Worm (Caenorhabditis elegans): ENCODE measurements around the gene F44A2.5.

The F44A2.5 gene

ce11 chrV:9336462-9336861, 39.0 kb downstream of the F44A2.5 start, which contains the start of gene coq-6:
coq-6 (plus strand) TSS chrV:9336762.
- TF ChIP-seq nhr-84 (tag; optimal IDR thresholded peaks at IDR 0.05) (no peak), nhr-71 (tag; optimal IDR thresholded peaks at IDR 0.05) (no peak), unc-30 (tag; optimal IDR thresholded peaks at IDR 0.05) (no peak), nhr-11 (tag; optimal IDR thresholded peaks at IDR 0.05) (no peak), sox-4 (tag; optimal IDR thresholded peaks at IDR 0.05) (no peak), dsc-1 (tag; optimal IDR thresholded peaks at IDR 0.05) (no peak), pag-3 (tag; optimal IDR thresholded peaks at IDR 0.05; ENCODE audit: borderline replicate concordance, insufficient read depth) (no peak), pax-3 (tag; optimal IDR thresholded peaks at IDR 0.05) (no peak), lin-39 (tag; optimal IDR thresholded peaks at IDR 0.05) (no peak), unc-98 (GFP tag; IDR thresholded peaks at IDR 0.05) (no peak), ztf-4 (tag; optimal IDR thresholded peaks at IDR 0.05) (no peak), tlp-1 (tag; optimal IDR thresholded peaks at IDR 0.05) (no peak), fkh-8 (tag; optimal IDR thresholded peaks at IDR 0.05) (no peak), xbp-1 (tag; optimal IDR thresholded peaks at IDR 0.05) (no peak), aha-1 (tag; optimal IDR thresholded peaks at IDR 0.05) (no peak), ceh-8 (GFP tag; optimal IDR thresholded peaks at IDR 0.05) (no peak), blmp-1 (tag; optimal IDR thresholded peaks at IDR 0.05) (no peak), lin-13 (GFP tag; optimal IDR thresholded peaks at IDR 0.05) (no peak), alr-1 (tag; optimal IDR thresholded peaks at IDR 0.05; ENCODE audit: borderline replicate concordance) (no peak), nhr-85 (tag) (no peak)

DNA sequence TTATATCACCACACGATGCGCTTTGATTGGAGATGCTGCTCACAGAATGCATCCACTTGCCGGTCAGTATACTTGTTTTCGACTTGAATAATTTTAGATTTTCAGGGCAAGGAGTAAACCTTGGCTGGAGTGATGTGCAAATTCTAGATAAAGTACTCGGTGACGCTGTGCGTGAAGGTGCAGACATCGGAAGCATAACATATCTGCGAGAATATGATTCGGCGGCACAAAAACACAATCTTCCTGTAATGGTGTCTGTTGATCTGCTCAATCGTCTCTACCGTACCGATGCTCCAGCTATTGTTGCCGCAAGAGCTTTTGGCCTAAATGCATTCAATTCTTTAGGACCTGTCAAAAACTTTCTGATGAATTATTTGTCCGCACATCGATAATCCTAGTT, 41.0 kb downstream of the F44A2.5 start:
- TF ChIP-seq fkh-8 (tag; optimal IDR thresholded peaks at IDR 0.05) (peak; percentile 27), nhr-47 (tag; optimal IDR thresholded peaks at IDR 0.05) (peak; percentile 63), ama-1 (optimal IDR thresholded peaks at IDR 0.05) (peak; percentile 86), ztf-4 (tag; optimal IDR thresholded peaks at IDR 0.05) (peak; percentile 15), efl-1 (optimal IDR thresholded peaks at IDR 0.05) (peak; percentile 14 to 22), efl-1 (GFP tag; optimal IDR thresholded peaks at IDR 0.05 in 1 of 2) (peak in 1 of 2 experiments; percentile 0), ets-5 (GFP tag; IDR thresholded peaks at IDR 0.05) (no peak), sup-37 (GFP tag; optimal IDR thresholded peaks at IDR 0.05) (no peak)

DNA sequence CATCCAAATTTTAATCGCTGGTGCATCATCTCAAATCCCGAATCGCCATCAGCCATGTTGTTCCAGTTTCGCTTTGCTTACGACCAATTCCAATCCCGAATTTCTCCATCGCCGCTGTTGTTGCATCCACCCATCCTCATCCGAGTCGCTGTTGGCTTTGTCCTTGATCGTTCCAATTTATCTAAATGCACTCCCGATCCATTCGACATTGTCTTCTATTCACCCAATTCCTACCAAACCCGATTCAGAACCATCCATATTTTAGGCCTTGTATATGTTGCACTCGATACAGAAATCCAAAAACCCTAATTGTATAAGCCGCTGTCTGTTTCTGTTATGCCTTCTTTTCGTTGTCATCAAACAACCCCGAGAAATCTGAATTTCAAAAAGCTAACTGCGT, 42.9 kb downstream of the F44A2.5 start:
- TF ChIP-seq pag-3 (tag; optimal IDR thresholded peaks at IDR 0.05; ENCODE audit: borderline replicate concordance, insufficient read depth), result no peak
- TF ChIP-seq lin-15B (tag; optimal IDR thresholded peaks at IDR 0.05), result no peak
- peak; percentile 3 for TF ChIP-seq unc-86 (tag; optimal IDR thresholded peaks at IDR 0.05)
- TF ChIP-seq xbp-1 (tag; optimal IDR thresholded peaks at IDR 0.05), result no peak
- no peak for TF ChIP-seq nhr-90 (tag; optimal IDR thresholded peaks at IDR 0.05; ENCODE audit: poor library complexity)
- TF ChIP-seq nhr-77 (tag; optimal IDR thresholded peaks at IDR 0.05), result no peak
- TF ChIP-seq aha-1 (tag; optimal IDR thresholded peaks at IDR 0.05), result no peak
- no peak for TF ChIP-seq ces-1 (GFP tag; optimal IDR thresholded peaks at IDR 0.05)
- no peak for TF ChIP-seq unc-130 (tag; optimal IDR thresholded peaks at IDR 0.05)
- no peak for TF ChIP-seq nhr-237 (tag; optimal IDR thresholded peaks at IDR 0.05)
- no peak for TF ChIP-seq zag-1 (tag; optimal IDR thresholded peaks at IDR 0.05)
- no peak for TF ChIP-seq hlh-4 (tag; optimal IDR thresholded peaks at IDR 0.05)
- peak; percentile 20 for TF ChIP-seq rnt-1 (tag; optimal IDR thresholded peaks at IDR 0.05)
- TF ChIP-seq nhr-12 (tag; optimal IDR thresholded peaks at IDR 0.05), result no peak
- TF ChIP-seq unc-62 (GFP tag; optimal IDR thresholded peaks at IDR 0.05), result no peak
- peak; percentile 23 for TF ChIP-seq nhr-71 (tag; optimal IDR thresholded peaks at IDR 0.05)
- TF ChIP-seq unc-98 (GFP tag; IDR thresholded peaks at IDR 0.05), result no peak
- peak; percentile 23 for TF ChIP-seq ceh-63 (GFP tag; optimal IDR thresholded peaks at IDR 0.05)
- TF ChIP-seq grh-1 (GFP tag; IDR thresholded peaks at IDR 0.05), result peak; percentile 56
- no peak for TF ChIP-seq nhr-28 (tag; optimal IDR thresholded peaks at IDR 0.05)
- TF ChIP-seq dpl-1 (GFP tag; optimal IDR thresholded peaks at IDR 0.05), result no peak
- TF ChIP-seq hpl-2 (GFP tag; optimal IDR thresholded peaks at IDR 0.05), result no peak
- no peak for TF ChIP-seq dsc-1 (tag; optimal IDR thresholded peaks at IDR 0.05)
- no peak for TF ChIP-seq mdl-1 (tag; optimal IDR thresholded peaks at IDR 0.05)
- no peak for TF ChIP-seq nhr-76 (tag; optimal IDR thresholded peaks at IDR 0.05)
- no peak for TF ChIP-seq ceh-82 (tag; optimal IDR thresholded peaks at IDR 0.05)
- no peak for TF ChIP-seq elt-2 (tag; optimal IDR thresholded peaks at IDR 0.05)
- TF ChIP-seq ztf-4 (tag; optimal IDR thresholded peaks at IDR 0.05), result no peak
- TF ChIP-seq nhr-47 (tag; optimal IDR thresholded peaks at IDR 0.05), result no peak
- TF ChIP-seq zip-4 (GFP tag; optimal IDR thresholded peaks at IDR 0.05), result no peak
- TF ChIP-seq tlp-1 (tag; optimal IDR thresholded peaks at IDR 0.05), result no peak
- TF ChIP-seq lin-35 (GFP tag; optimal IDR thresholded peaks at IDR 0.05), result no peak
- TF ChIP-seq vab-15 (tag; optimal IDR thresholded peaks at IDR 0.05), result no peak
- no peak for TF ChIP-seq ama-1 (optimal IDR thresholded peaks at IDR 0.05)
